Fruit fly (Drosophila melanogaster) whole organism, embryonic: ENCODE data around the gene Sema5c.
A peak's percentile ranks its signal among the peaks of the same experiment; 100 is the strongest.

ENCODE experiments used
- CG10654 ChIP-seq: fragments of 200-800 bp; sonication (Bioruptor generic); optimal IDR thresholded peaks from 2 replicates; lab custom pipeline; 2016; ENCODE audit warnings: missing biosample characterization, missing genetic modification characterization
- CG11247 ChIP-seq: fragments of 200-800 bp; sonication (Bioruptor generic); IDR thresholded peaks from 2 replicates; pipeline ENCODE4 v1.3.6; 2022; ENCODE audit warnings: missing biosample characterization, missing genetic modification characterization
- CG11398 ChIP-seq: fragments of 200-800 bp; sonication (Bioruptor generic); optimal IDR thresholded peaks from 2 replicates; lab custom pipeline; 2016; ENCODE audit warnings: missing biosample characterization, missing genetic modification characterization
- CG11723 ChIP-seq: fragments of 200-800 bp; sonication (Bioruptor generic); optimal IDR thresholded peaks from 2 replicates; lab custom pipeline; 2017; ENCODE audit warnings: missing biosample characterization, mild to moderate bottlenecking, missing genetic modification characterization
- CG12219 ChIP-seq: fragments of 200-800 bp; sonication (Bioruptor generic); optimal IDR thresholded peaks from 3 replicates; lab custom pipeline; 2018; ENCODE audit warnings: missing biosample characterization, mild to moderate bottlenecking, missing genetic modification characterization
- CG1233 ChIP-seq: fragments of 200-800 bp; sonication (Bioruptor generic); optimal IDR thresholded peaks from 4 replicates; lab custom pipeline; 2018; ENCODE audit warnings: missing biosample characterization, mild to moderate bottlenecking, missing genetic modification characterization
- CG12744 ChIP-seq: fragments of 200-800 bp; sonication (Bioruptor generic); optimal IDR thresholded peaks from 2 replicates; lab custom pipeline; 2016; ENCODE audit warnings: missing biosample characterization, missing genetic modification characterization
- CG13624 ChIP-seq: fragments of 200-800 bp; sonication (Bioruptor generic); optimal IDR thresholded peaks from 2 replicates; lab custom pipeline; 2016; ENCODE audit warnings: missing biosample characterization, missing genetic modification characterization
- CG15073 ChIP-seq: fragments of 200-800 bp; sonication (Bioruptor generic); optimal IDR thresholded peaks from 2 replicates; lab custom pipeline; 2016; ENCODE audit warnings: missing biosample characterization, missing genetic modification characterization
- CG1529 ChIP-seq: fragments of 200-800 bp; sonication (Bioruptor generic); optimal IDR thresholded peaks from 3 replicates; lab custom pipeline; 2018; ENCODE audit warnings: missing biosample characterization, missing genetic modification characterization
- CG17912 ChIP-seq: fragments of 200-800 bp; sonication (Bioruptor generic); optimal IDR thresholded peaks from 2 replicates; lab custom pipeline; 2018; ENCODE audit warnings: missing biosample characterization, mild to moderate bottlenecking, missing genetic modification characterization
- CG2199 ChIP-seq: fragments of 200-800 bp; sonication (Bioruptor generic); IDR thresholded peaks from 3 replicates; pipeline ENCODE4 v1.3.6; 2022; ENCODE audit warnings: missing biosample characterization, missing genetic modification characterization
- CG4360 ChIP-seq: fragments of 200-800 bp; sonication (Bioruptor generic); IDR thresholded peaks from 2 replicates; pipeline ENCODE4 v1.3.6; 2022; ENCODE audit warnings: missing biosample characterization, missing genetic modification characterization
- CG7963 ChIP-seq: fragments of 200-800 bp; sonication (Bioruptor generic); IDR thresholded peaks from 3 replicates; pipeline ENCODE4 v1.3.6; 2022; ENCODE audit warnings: missing biosample characterization, missing genetic modification characterization; ENCODE audit not compliant: partially characterized antibody
- CG8944 ChIP-seq: fragments of 200-800 bp; sonication (Bioruptor generic); optimal IDR thresholded peaks from 3 replicates; lab custom pipeline; 2016; ENCODE audit warnings: missing biosample characterization, missing genetic modification characterization
- CG9437 ChIP-seq: fragments of 200-800 bp; sonication (Bioruptor generic); optimal IDR thresholded peaks from 2 replicates; lab custom pipeline; 2018; ENCODE audit warnings: missing biosample characterization, mild to moderate bottlenecking, missing genetic modification characterization
- CG9727 ChIP-seq: fragments of 200-800 bp; sonication (Bioruptor generic); optimal IDR thresholded peaks from 3 replicates; lab custom pipeline; 2017; ENCODE audit warnings: missing biosample characterization, mild to moderate bottlenecking, missing genetic modification characterization
- D19B ChIP-seq: fragments of 200-800 bp; sonication (Bioruptor generic); optimal IDR thresholded peaks from 2 replicates; lab custom pipeline; 2017; ENCODE audit warnings: missing biosample characterization, mild to moderate bottlenecking, missing genetic modification characterization
- Dfd ChIP-seq, 2 experiments: fragments of >200 bp; optimal IDR thresholded peaks; 2 replicates each; lab custom pipeline; 2017; ENCODE audit warnings: missing biosample characterization in 2 of 2, missing genetic modification characterization in 2 of 2
- Doc3 ChIP-seq: fragments of 200-800 bp; sonication (Bioruptor generic); IDR thresholded peaks from 3 replicates; pipeline ENCODE4 v1.3.6; 2022; ENCODE audit warnings: missing biosample characterization, missing genetic modification characterization; ENCODE audit not compliant: partially characterized antibody
- Hey ChIP-seq: fragments of 200-800 bp; sonication (Bioruptor generic); optimal IDR thresholded peaks from 3 replicates; lab custom pipeline; 2018; ENCODE audit warnings: missing biosample characterization, mild to moderate bottlenecking, missing genetic modification characterization
- Lpt ChIP-seq: fragments of >200 bp; optimal IDR thresholded peaks from 2 replicates; lab custom pipeline; 2018; ENCODE audit warnings: missing biosample characterization, missing genetic modification characterization
- Mad ChIP-seq: fragments of 200-800 bp; sonication (Bioruptor generic); optimal IDR thresholded peaks from 2 replicates; lab custom pipeline; 2016; ENCODE audit warnings: missing biosample characterization, missing genetic modification characterization
- Nf-YB ChIP-seq: fragments of 200-800 bp; sonication (Bioruptor generic); optimal IDR thresholded peaks from 3 replicates; lab custom pipeline; 2019; ENCODE audit warnings: missing biosample characterization, mild to moderate bottlenecking, missing genetic modification characterization, moderate library complexity
- Opbp ChIP-seq: fragments of 200-800 bp; sonication (Bioruptor generic); IDR thresholded peaks from 3 replicates; pipeline ENCODE4 v1.3.6; 2022; ENCODE audit warnings: missing biosample characterization, missing genetic modification characterization; ENCODE audit not compliant: partially characterized antibody
- Side ChIP-seq: fragments of 200-800 bp; sonication (Bioruptor generic); optimal IDR thresholded peaks from 2 replicates; lab custom pipeline; 2016; ENCODE audit warnings: missing biosample characterization, missing genetic modification characterization
- Six4 ChIP-seq: fragments of 200-800 bp; sonication (Bioruptor generic); optimal IDR thresholded peaks from 2 replicates; lab custom pipeline; 2016; ENCODE audit warnings: missing biosample characterization, missing genetic modification characterization
- Trl ChIP-seq, 3 experiments: fragments of >200 bp in 2 of 3; fragments of 200-800 bp in 1 of 3; sonication (Bioruptor generic) in 1 of 3; optimal IDR thresholded peaks; 2 replicates in 1 of 3; 3 replicates in 2 of 3; lab custom pipeline; 2016 to 2017; ENCODE audit warnings: missing biosample characterization in 1 of 3, missing genetic modification characterization in 1 of 3
- Usf ChIP-seq: fragments of 200-800 bp; sonication (Bioruptor generic); optimal IDR thresholded peaks from 2 replicates; lab custom pipeline; 2017; ENCODE audit warnings: missing genotype, missing biosample characterization, missing genetic modification characterization
- ab ChIP-seq: fragments of 200-800 bp; sonication (Bioruptor generic); optimal IDR thresholded peaks from 2 replicates; lab custom pipeline; 2016; ENCODE audit warnings: missing biosample characterization, missing genetic modification characterization
- ap ChIP-seq: fragments of 200-800 bp; sonication (Bioruptor generic); IDR thresholded peaks from 2 replicates; pipeline ENCODE4 v1.3.6; 2022; ENCODE audit warnings: missing biosample characterization, missing genetic modification characterization
- az2 ChIP-seq: fragments of 200-800 bp; sonication (Bioruptor generic); optimal IDR thresholded peaks from 3 replicates; lab custom pipeline; 2016; ENCODE audit warnings: missing biosample characterization, missing genetic modification characterization
- bcd ChIP-seq: fragments of 200-800 bp; sonication (Bioruptor generic); optimal IDR thresholded peaks from 2 replicates; lab custom pipeline; 2017; ENCODE audit warnings: missing biosample characterization, mild to moderate bottlenecking, missing genetic modification characterization
- dan ChIP-seq: fragments of 200-800 bp; sonication (Bioruptor generic); IDR thresholded peaks from 2 replicates; pipeline ENCODE4 v1.3.6; 2022; ENCODE audit warnings: missing biosample characterization, missing genetic modification characterization
- disco-r ChIP-seq: fragments of 200-800 bp; sonication (Bioruptor generic); optimal IDR thresholded peaks from 2 replicates; lab custom pipeline; 2016; ENCODE audit warnings: missing biosample characterization, missing genetic modification characterization
- dmrt11E ChIP-seq: fragments of 200-800 bp; sonication (Bioruptor generic); optimal IDR thresholded peaks from 3 replicates; lab custom pipeline; 2018; ENCODE audit warnings: missing biosample characterization, mild to moderate bottlenecking, missing genetic modification characterization, moderate library complexity
- en ChIP-seq: fragments of 200-800 bp; sonication (Bioruptor generic); optimal IDR thresholded peaks from 2 replicates; lab custom pipeline; 2016; ENCODE audit warnings: missing biosample characterization, missing genetic modification characterization
- lab ChIP-seq: fragments of 200-800 bp; sonication (Bioruptor generic); optimal IDR thresholded peaks from 3 replicates; lab custom pipeline; 2017; ENCODE audit warnings: missing biosample characterization, missing genetic modification characterization, mild to moderate bottlenecking, moderate library complexity, missing genetic modification reagents
- nmo ChIP-seq: fragments of 200-800 bp; sonication (Bioruptor generic); optimal IDR thresholded peaks from 2 replicates; lab custom pipeline; 2018; ENCODE audit warnings: missing biosample characterization, mild to moderate bottlenecking, missing genetic modification characterization, moderate library complexity
- pan ChIP-seq, 4 experiments: fragments of >200 bp in 3 of 4; fragments of 200-800 bp in 1 of 4; sonication (Bioruptor generic) in 1 of 4; optimal IDR thresholded peaks in 3 of 4; IDR thresholded peaks in 1 of 4; 2 replicates each; pipeline versions ENCODE4 v1.3.6 to Lab custom; 2017 to 2022; ENCODE audit warnings: missing biosample characterization in 2 of 4, missing genetic modification characterization in 2 of 4, mixed read lengths in 1 of 4
- psq ChIP-seq: fragments of 200-800 bp; sonication (Bioruptor generic); optimal IDR thresholded peaks from 2 replicates; lab custom pipeline; 2017; ENCODE audit warnings: missing biosample characterization, missing genetic modification characterization
- salm ChIP-seq: fragments of 200-800 bp; sonication (Bioruptor generic); optimal IDR thresholded peaks from 2 replicates; lab custom pipeline; 2018; ENCODE audit warnings: missing biosample characterization, mild to moderate bottlenecking, missing genetic modification characterization
- sna ChIP-seq: fragments of 200-800 bp; sonication (Bioruptor generic); IDR thresholded peaks from 2 replicates; pipeline ENCODE4 v1.3.6; 2022; ENCODE audit warnings: missing biosample characterization, missing genetic modification characterization; ENCODE audit not compliant: partially characterized antibody
- tll ChIP-seq, 2 experiments: fragments of 200-800 bp in 1 of 2; fragments of >200 bp in 1 of 2; sonication (Bioruptor generic) in 1 of 2; optimal IDR thresholded peaks; 2 replicates each; lab custom pipeline; 2017 to 2019; ENCODE audit warnings: missing biosample characterization in 2 of 2, missing genetic modification characterization in 2 of 2, mild to moderate bottlenecking in 1 of 2, moderate library complexity in 1 of 2
- trem ChIP-seq: fragments of 200-800 bp; optimal IDR thresholded peaks from 3 replicates; lab custom pipeline; 2019; ENCODE audit warnings: missing biosample characterization, mild to moderate bottlenecking, missing genetic modification characterization, moderate library complexity
- vvl ChIP-seq: fragments of 200-800 bp; sonication (Bioruptor generic); IDR thresholded peaks from 2 replicates; pipeline ENCODE4 v1.3.6; 2022; ENCODE audit warnings: missing biosample characterization, missing genetic modification characterization
- z ChIP-seq: fragments of 200-800 bp; sonication (Bioruptor generic); IDR thresholded peaks from 3 replicates; pipeline ENCODE4 v1.3.6; 2022; ENCODE audit warnings: missing biosample characterization, missing genetic modification characterization
- zen2 ChIP-seq: fragments of 200-800 bp; sonication (Bioruptor generic); IDR thresholded peaks from 3 replicates; pipeline ENCODE4 v1.3.6; 2022; ENCODE audit warnings: missing biosample characterization, missing genetic modification characterization; ENCODE audit not compliant: partially characterized antibody
- zf30C ChIP-seq: fragments of 200-800 bp; sonication (Bioruptor generic); optimal IDR thresholded peaks from 3 replicates; lab custom pipeline; 2018; ENCODE audit warnings: missing biosample characterization, mild to moderate bottlenecking, missing genetic modification characterization
- zfh2 ChIP-seq: fragments of 200-800 bp; sonication (Bioruptor generic); optimal IDR thresholded peaks from 2 replicates; lab custom pipeline; 2016; ENCODE audit warnings: missing biosample characterization, missing genetic modification characterization

Sema5c gene

dm6 chr3L:12077348-12077747 lies 4.3 kb downstream of the Sema5c start (continued):
- TF ChIP-seq psq (GFP tag; lab: Kevin White, UChicago) (peak; percentile 22), dmrt11E (tag; lab: Kevin White, UChicago) (peak; percentile 88), CG11247 (GFP tag; lab: Robert Waterston, UW) (no peak), CG1529 (GFP tag; lab: Kevin White, UChicago) (peak; percentile 61), CG8944 (GFP tag; lab: Kevin White, UChicago) (peak; percentile 40), tll (GFP tag; optimal IDR thresholded peaks at IDR 0.05; lab: Kevin White, UChicago) (no peak), CG4360 (GFP tag; lab: Robert Waterston, UW) (peak; percentile 43; the same call in 1 of the 2 replicates), ap (peak; percentile 36; the same call in 1 of the 2 replicates), salm (tag; lab: Kevin White, UChicago) (no peak), z (GFP tag; lab: Robert Waterston, UW) (no peak), Dfd (GFP tag; optimal IDR thresholded peaks at IDR 0.05; lab: Kevin White, UChicago) (no peak), D19B (GFP tag; lab: Kevin White, UChicago) (no peak), CG9727 (GFP tag; lab: Kevin White, UChicago) (peak; percentile 90), nmo (GFP tag; lab: Kevin White, UChicago) (peak; percentile 78), CG12744 (GFP tag; lab: Kevin White, UChicago) (peak; percentile 50), CG2199 (GFP tag; lab: Robert Waterston, UW) (peak; percentile 69; the same call in 2 of the 3 replicates), CG15073 (no peak), sna (GFP tag; lab: Robert Waterston, UW) (no peak), CG10654 (GFP tag; lab: Kevin White, UChicago) (peak; percentile 48), Opbp (no peak), CG17912 (GFP tag; lab: Kevin White, UChicago) (no peak), CG1233 (GFP tag; lab: Kevin White, UChicago) (peak; percentile 33), trem (tag; lab: Kevin White, UChicago) (peak; percentile 36), lab (peak; percentile 30), Usf (GFP tag; lab: Kevin White, UChicago) (peak; percentile 30), zf30C (GFP tag; lab: Kevin White, UChicago) (peak; percentile 92), CG12219 (GFP tag; lab: Kevin White, UChicago) (peak; percentile 6), pan (optimal IDR thresholded peaks at IDR 0.05; lab: Kevin White, UChicago) (no peak), pan (GFP tag; optimal IDR thresholded peaks at IDR 0.05 in 1 of 2, IDR thresholded peaks at IDR 0.05 in 1 of 2) (peak in 1 of 2 experiments; percentile 58), ab (GFP tag; lab: Kevin White, UChicago) (no peak), CG11398 (GFP tag; lab: Kevin White, UChicago) (no peak), CG11723 (GFP tag; lab: Kevin White, UChicago) (peak; percentile 33), bcd (GFP tag; lab: Kevin White, UChicago) (peak; percentile 56), Side (GFP tag; lab: Kevin White, UChicago) (no peak), az2 (GFP tag; lab: Kevin White, UChicago) (peak; percentile 70), CG13624 (GFP tag; lab: Kevin White, UChicago) (peak; percentile 21), Nf-YB (GFP tag; lab: Kevin White, UChicago) (no peak), dan (GFP tag; lab: Robert Waterston, UW) (no peak), Doc3 (GFP tag; lab: Robert Waterston, UW) (no peak), en (GFP tag; lab: Kevin White, UChicago) (no peak), disco-r (no peak), zen2 (GFP tag; lab: Robert Waterston, UW) (no peak), CG7963 (GFP tag; lab: Robert Waterston, UW) (no peak), vvl (GFP tag; lab: Robert Waterston, UW) (peak; percentile 81), zfh2 (GFP tag; lab: Kevin White, UChicago) (no peak), Six4 (GFP tag; lab: Kevin White, UChicago) (peak; percentile 52), CG9437 (GFP tag; lab: Kevin White, UChicago) (peak; percentile 34), Mad (GFP tag; lab: Kevin White, UChicago) (peak; percentile 51), Lpt (GFP tag; lab: Kevin White, UChicago) (no peak), Trl (optimal IDR thresholded peaks at IDR 0.05; lab: Kevin White, UChicago) (no peak), Trl (GFP tag; optimal IDR thresholded peaks at IDR 0.05; lab: Kevin White, UChicago) (peak; percentile 45), Hey (tag; lab: Kevin White, UChicago) (no peak)
